Fruit fly (Drosophila melanogaster) whole organism, embryonic: ENCODE data around the gene RanGAP.

Experiments used
- B-H2 ChIP-seq: fragments of 200-800 bp; sonication (Bioruptor generic); optimal IDR thresholded peaks from 2 replicates; lab custom pipeline; 2018; ENCODE audit warnings: missing biosample characterization, mild to moderate bottlenecking, missing genetic modification characterization
- CG10959 ChIP-seq: fragments of 200-800 bp; sonication (Bioruptor generic); IDR thresholded peaks from 2 replicates; pipeline ENCODE4 v1.3.6; 2022; ENCODE audit warnings: missing biosample characterization, missing genetic modification characterization
- CG11093 ChIP-seq: fragments of 200-800 bp; sonication (Bioruptor generic); IDR thresholded peaks from 3 replicates; pipeline ENCODE4 v1.3.6; 2022; ENCODE audit warnings: missing biosample characterization, missing genetic modification characterization
- CG12071 ChIP-seq: fragments of 200-800 bp; sonication (Bioruptor generic); optimal IDR thresholded peaks from 3 replicates; lab custom pipeline; 2018; ENCODE audit warnings: missing biosample characterization, mild to moderate bottlenecking, missing genetic modification characterization
- CG14014 ChIP-seq: fragments of 200-800 bp; sonication (Bioruptor generic); IDR thresholded peaks from 2 replicates; pipeline ENCODE4 v1.3.6; 2022; ENCODE audit warnings: missing biosample characterization, missing genetic modification characterization
- CG17361 ChIP-seq: fragments of 200-800 bp; sonication (Bioruptor generic); IDR thresholded peaks from 3 replicates; pipeline ENCODE4 v1.3.6; 2022; ENCODE audit warnings: missing biosample characterization, missing genetic modification characterization
- CG18599 ChIP-seq: fragments of 200-800 bp; sonication (Bioruptor generic); optimal IDR thresholded peaks from 3 replicates; lab custom pipeline; 2017; ENCODE audit warnings: missing biosample characterization, missing genetic modification characterization, mild to moderate bottlenecking, moderate library complexity, missing genetic modification reagents
- CG2116 ChIP-seq: fragments of 200-800 bp; sonication (Bioruptor generic); optimal IDR thresholded peaks from 3 replicates; lab custom pipeline; 2018; ENCODE audit warnings: missing biosample characterization, mild to moderate bottlenecking, missing genetic modification characterization
- CG2199 ChIP-seq: fragments of 200-800 bp; sonication (Bioruptor generic); IDR thresholded peaks from 3 replicates; pipeline ENCODE4 v1.3.6; 2022; ENCODE audit warnings: missing biosample characterization, missing genetic modification characterization
- CG2889 ChIP-seq: fragments of 200-800 bp; sonication (Bioruptor generic); IDR thresholded peaks from 3 replicates; pipeline ENCODE4 v1.3.6; 2022; ENCODE audit warnings: missing biosample characterization, missing genetic modification characterization
- CG30431 ChIP-seq: fragments of 200-800 bp; sonication (Bioruptor generic); optimal IDR thresholded peaks from 2 replicates; lab custom pipeline; 2017; ENCODE audit warnings: missing biosample characterization, missing genetic modification characterization
- CG31441 ChIP-seq: fragments of 200-800 bp; sonication (Bioruptor generic); IDR thresholded peaks from 2 replicates; pipeline ENCODE4 v1.3.6; 2022; ENCODE audit warnings: missing biosample characterization, missing genetic modification characterization
- CG34224 ChIP-seq: fragments of 200-800 bp; sonication (Bioruptor generic); IDR thresholded peaks from 3 replicates; pipeline ENCODE4 v1.3.6; 2022; ENCODE audit warnings: missing biosample characterization, missing genetic modification characterization; ENCODE audit not compliant: partially characterized antibody
- CG4282 ChIP-seq: fragments of 200-800 bp; sonication (Bioruptor generic); optimal IDR thresholded peaks from 2 replicates; lab custom pipeline; 2016; ENCODE audit warnings: missing biosample characterization, missing genetic modification characterization
- CG6765 ChIP-seq: fragments of 200-800 bp; sonication (Bioruptor generic); optimal IDR thresholded peaks from 3 replicates; lab custom pipeline; 2017; ENCODE audit warnings: missing biosample characterization, mild to moderate bottlenecking, missing genetic modification characterization
- CG7271 ChIP-seq: fragments of 200-800 bp; sonication (Bioruptor generic); optimal IDR thresholded peaks from 2 replicates; lab custom pipeline; 2018; ENCODE audit warnings: missing biosample characterization, mild to moderate bottlenecking, missing genetic modification characterization, moderate library complexity
- CG7839 ChIP-seq: fragments of 200-800 bp; sonication (Bioruptor generic); optimal IDR thresholded peaks from 3 replicates; lab custom pipeline; 2018; ENCODE audit warnings: missing biosample characterization, mild to moderate bottlenecking, missing genetic modification characterization, moderate library complexity
- Camta ChIP-seq: fragments of 200-800 bp; sonication (Bioruptor generic); optimal IDR thresholded peaks from 2 replicates; lab custom pipeline; 2016; ENCODE audit warnings: missing biosample characterization, missing genetic modification characterization
- Chrac-16 ChIP-seq: fragments of 200-800 bp; sonication (Bioruptor generic); optimal IDR thresholded peaks from 3 replicates; lab custom pipeline; 2016; ENCODE audit warnings: missing biosample characterization, missing genetic modification characterization
- Dfd ChIP-seq, 2 experiments: fragments of >200 bp; optimal IDR thresholded peaks; 2 replicates each; lab custom pipeline; 2017; ENCODE audit warnings: missing biosample characterization in 2 of 2, missing genetic modification characterization in 2 of 2
- Dip3 ChIP-seq: fragments of 200-800 bp; sonication (Bioruptor generic); optimal IDR thresholded peaks from 3 replicates; lab custom pipeline; 2016; ENCODE audit warnings: missing biosample characterization, missing genetic modification characterization
- Fer3 ChIP-seq: fragments of 200-800 bp; sonication (Bioruptor generic); optimal IDR thresholded peaks from 2 replicates; lab custom pipeline; 2018; ENCODE audit warnings: missing biosample characterization, mild to moderate bottlenecking, missing genetic modification characterization, moderate library complexity
- H15 ChIP-seq: fragments of 200-800 bp; sonication (Bioruptor generic); IDR thresholded peaks from 3 replicates; pipeline ENCODE4 v1.3.6; 2022; ENCODE audit warnings: missing biosample characterization, missing genetic modification characterization
- HLH54F ChIP-seq: fragments of 200-800 bp; sonication (Bioruptor generic); optimal IDR thresholded peaks from 3 replicates; lab custom pipeline; 2016; ENCODE audit warnings: missing biosample characterization, missing genetic modification characterization
- Hr78 ChIP-seq, 2 experiments: fragments of 200-800 bp in 1 of 2; fragments of >200 bp in 1 of 2; sonication (Bioruptor generic) in 1 of 2; optimal IDR thresholded peaks; 2 replicates each; lab custom pipeline; 2017 to 2019; ENCODE audit warnings: missing biosample characterization in 2 of 2, missing genetic modification characterization in 2 of 2, mild to moderate bottlenecking in 1 of 2, moderate library complexity in 1 of 2
- Kr ChIP-seq: fragments of 200-800 bp; sonication (Bioruptor generic); optimal IDR thresholded peaks from 2 replicates; lab custom pipeline; 2017; ENCODE audit warnings: missing biosample characterization, mild to moderate bottlenecking, missing genetic modification characterization
- Oaz ChIP-seq: fragments of 200-800 bp; sonication (Bioruptor generic); IDR thresholded peaks from 2 replicates; pipeline ENCODE4 v1.3.6; 2022; ENCODE audit warnings: missing biosample characterization, missing genetic modification characterization
- PHDP ChIP-seq: fragments of 200-800 bp; sonication (Bioruptor generic); optimal IDR thresholded peaks from 3 replicates; lab custom pipeline; 2018; ENCODE audit warnings: missing biosample characterization, mild to moderate bottlenecking, missing genetic modification characterization, moderate library complexity
- Xrp1 ChIP-seq: fragments of 200-800 bp; sonication (Bioruptor generic); IDR thresholded peaks from 2 replicates; pipeline ENCODE4 v1.3.6; 2022; ENCODE audit warnings: missing biosample characterization, missing genetic modification characterization
- YL-1 ChIP-seq: fragments of 200-800 bp; sonication (Bioruptor generic); optimal IDR thresholded peaks from 3 replicates; lab custom pipeline; 2017; ENCODE audit warnings: missing biosample characterization, mild to moderate bottlenecking, missing genetic modification characterization
- ab ChIP-seq: fragments of 200-800 bp; sonication (Bioruptor generic); optimal IDR thresholded peaks from 2 replicates; lab custom pipeline; 2016; ENCODE audit warnings: missing biosample characterization, missing genetic modification characterization
- abd-A ChIP-seq: fragments of 200-800 bp; sonication (Bioruptor generic); optimal IDR thresholded peaks from 3 replicates; lab custom pipeline; 2019; ENCODE audit warnings: missing biosample characterization, mild to moderate bottlenecking, missing genetic modification characterization, moderate library complexity
- cato ChIP-seq: fragments of 200-800 bp; sonication (Bioruptor generic); optimal IDR thresholded peaks from 2 replicates; lab custom pipeline; 2016; ENCODE audit warnings: missing biosample characterization, missing genetic modification characterization, borderline replicate concordance
- caup ChIP-seq: fragments of 200-800 bp; sonication (Bioruptor generic); optimal IDR thresholded peaks from 3 replicates; lab custom pipeline; 2017; ENCODE audit warnings: missing biosample characterization, mild to moderate bottlenecking, missing genetic modification characterization, moderate library complexity; ENCODE audit not compliant: severe bottlenecking
- chinmo ChIP-seq: fragments of 200-800 bp; sonication (Bioruptor generic); IDR thresholded peaks from 4 replicates; pipeline ENCODE4 v1.3.6; 2022; ENCODE audit warnings: missing biosample characterization, missing genetic modification characterization; ENCODE audit not compliant: partially characterized antibody
- dati ChIP-seq: fragments of 200-800 bp; sonication (Bioruptor generic); IDR thresholded peaks from 2 replicates; pipeline ENCODE4 v1.3.6; 2022; ENCODE audit warnings: missing biosample characterization, missing genetic modification characterization
- disco-r ChIP-seq: fragments of 200-800 bp; sonication (Bioruptor generic); optimal IDR thresholded peaks from 2 replicates; lab custom pipeline; 2016; ENCODE audit warnings: missing biosample characterization, missing genetic modification characterization
- ems ChIP-seq: fragments of 200-800 bp; sonication (Bioruptor generic); optimal IDR thresholded peaks from 3 replicates; lab custom pipeline; 2016; ENCODE audit warnings: missing biosample characterization, missing genetic modification characterization
- ewg ChIP-seq: fragments of 200-800 bp; sonication (Bioruptor generic); optimal IDR thresholded peaks from 3 replicates; lab custom pipeline; 2017; ENCODE audit warnings: mild to moderate bottlenecking, missing biosample characterization, missing genetic modification reagents, missing genetic modification characterization
- gem ChIP-seq: fragments of 200-800 bp; sonication (Bioruptor generic); optimal IDR thresholded peaks from 2 replicates; lab custom pipeline; 2019; ENCODE audit warnings: missing biosample characterization, mild to moderate bottlenecking, missing genetic modification characterization, moderate library complexity
- grn ChIP-seq: fragments of 200-800 bp; sonication (Bioruptor generic); optimal IDR thresholded peaks from 3 replicates; lab custom pipeline; 2017; ENCODE audit warnings: missing biosample characterization, missing genetic modification characterization
- hb ChIP-seq: fragments of 200-800 bp; sonication (Bioruptor generic); IDR thresholded peaks from 3 replicates; pipeline ENCODE4 v1.3.6; 2022; ENCODE audit warnings: missing biosample characterization, missing genetic modification characterization; ENCODE audit not compliant: partially characterized antibody
- kay ChIP-seq: fragments of 200-800 bp; sonication (Bioruptor generic); optimal IDR thresholded peaks from 2 replicates; lab custom pipeline; 2016; ENCODE audit warnings: missing biosample characterization, missing genetic modification characterization
- lbe ChIP-seq: fragments of 200-800 bp; sonication (Bioruptor generic); optimal IDR thresholded peaks from 2 replicates; lab custom pipeline; 2016; ENCODE audit warnings: missing biosample characterization, mild to moderate bottlenecking, missing genetic modification characterization
- maf-S ChIP-seq: fragments of 200-800 bp; sonication (Bioruptor generic); optimal IDR thresholded peaks from 2 replicates; lab custom pipeline; 2016; ENCODE audit warnings: missing biosample characterization, missing genetic modification characterization
- pnt ChIP-seq: fragments of 200-800 bp; sonication (Bioruptor generic); optimal IDR thresholded peaks from 3 replicates; lab custom pipeline; 2016; ENCODE audit warnings: missing biosample characterization, missing genetic modification characterization
- rib ChIP-seq: fragments of 200-800 bp; sonication (Bioruptor generic); IDR thresholded peaks from 2 replicates; pipeline ENCODE4 v1.3.6; 2022; ENCODE audit warnings: missing biosample characterization, missing genetic modification characterization
- tin ChIP-seq: fragments of 200-800 bp; sonication (Bioruptor generic); optimal IDR thresholded peaks from 3 replicates; lab custom pipeline; 2016; ENCODE audit warnings: missing biosample characterization, missing genetic modification characterization
- wdn ChIP-seq: fragments of 200-800 bp; sonication (Bioruptor generic); IDR thresholded peaks from 2 replicates; pipeline ENCODE4 v1.3.6; 2022; ENCODE audit warnings: missing biosample characterization, missing genetic modification characterization
- wek ChIP-seq: fragments of 200-800 bp; sonication (Bioruptor generic); optimal IDR thresholded peaks from 3 replicates; lab custom pipeline; 2018; ENCODE audit warnings: missing biosample characterization, mild to moderate bottlenecking, missing genetic modification characterization, moderate library complexity
- zf30C ChIP-seq: fragments of 200-800 bp; sonication (Bioruptor generic); optimal IDR thresholded peaks from 3 replicates; lab custom pipeline; 2018; ENCODE audit warnings: missing biosample characterization, mild to moderate bottlenecking, missing genetic modification characterization

Gene RanGAP

DNA sequence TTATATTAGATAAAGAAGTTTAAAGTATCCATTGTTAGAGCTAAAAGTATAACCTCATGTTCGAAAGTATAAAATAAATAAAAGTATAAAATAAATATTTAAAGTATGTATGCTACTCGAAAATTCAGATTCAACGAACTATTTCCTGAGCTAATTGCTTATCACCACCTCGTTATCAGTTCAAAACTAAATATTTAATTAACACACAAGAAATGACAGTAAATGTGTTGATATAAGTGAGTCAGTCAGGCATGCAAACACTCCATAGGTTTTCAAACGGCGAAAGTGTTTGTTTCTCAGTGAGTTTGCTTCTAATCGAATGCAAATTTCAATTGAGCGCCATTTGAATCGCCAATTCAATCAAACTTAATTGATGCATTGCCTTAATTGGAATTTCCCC is 7.5 kb upstream of the RanGAP start (continued):
- peak; percentile 73 for TF ChIP-seq CG12071 (GFP tag; lab: Kevin White, UChicago)
- TF ChIP-seq Fer3 (tag; lab: Kevin White, UChicago) = peak; percentile 34
- no peak for TF ChIP-seq zf30C (GFP tag; lab: Kevin White, UChicago)
- peak; percentile 43 for TF ChIP-seq caup
- 0 out of 2 replicates have a peak, but pooled peaks have one; percentile 32 for TF ChIP-seq CG10959 (GFP tag; lab: Robert Waterston, UW)
- peak in 1 of 2 experiments; percentile 42 for TF ChIP-seq Hr78 (GFP tag; optimal IDR thresholded peaks at IDR 0.05; lab: Kevin White, UChicago)
- TF ChIP-seq Xrp1 (GFP tag; lab: Robert Waterston, UW) = peak; percentile 68
- no peak for TF ChIP-seq wdn (GFP tag; lab: Robert Waterston, UW)
- no peak for TF ChIP-seq hb
- TF ChIP-seq Dip3 (GFP tag; lab: Kevin White, UChicago) = no peak
- TF ChIP-seq ab (GFP tag; lab: Kevin White, UChicago) = no peak
- peak; percentile 67 for TF ChIP-seq gem (tag; lab: Kevin White, UChicago)
- no peak for TF ChIP-seq CG2116 (GFP tag; lab: Kevin White, UChicago)
- peak; percentile 63 for TF ChIP-seq CG31441 (GFP tag; lab: Robert Waterston, UW)
- TF ChIP-seq CG6765 (GFP tag; lab: Kevin White, UChicago) = peak; percentile 32
- TF ChIP-seq disco-r = no peak
- no peak for TF ChIP-seq H15 (GFP tag; lab: Robert Waterston, UW)
- TF ChIP-seq CG30431 (GFP tag; lab: Kevin White, UChicago) = no peak
- peak; percentile 22 for TF ChIP-seq grn (GFP tag; lab: Kevin White, UChicago)
- TF ChIP-seq Kr (GFP tag; lab: Kevin White, UChicago) = peak; percentile 87
- TF ChIP-seq wek (GFP tag; lab: Kevin White, UChicago) = peak; percentile 85
- TF ChIP-seq lbe (GFP tag; lab: Kevin White, UChicago) = no peak
- no peak for TF ChIP-seq Camta (GFP tag; lab: Kevin White, UChicago)
- TF ChIP-seq rib (GFP tag; lab: Robert Waterston, UW) = no peak
- peak; percentile 16 for TF ChIP-seq ewg (GFP tag; lab: Kevin White, UChicago)
- TF ChIP-seq dati (GFP tag; lab: Robert Waterston, UW) = no peak
- no peak for TF ChIP-seq B-H2
- no peak for TF ChIP-seq kay
- TF ChIP-seq PHDP = peak; percentile 75
- no peak for TF ChIP-seq HLH54F (GFP tag; lab: Kevin White, UChicago)
- TF ChIP-seq CG7271 (tag; lab: Kevin White, UChicago) = no peak
- no peak for TF ChIP-seq CG11093
- TF ChIP-seq CG17361 (GFP tag; lab: Robert Waterston, UW) = peak; percentile 33; the same call in 1 of the 3 replicates
- TF ChIP-seq Oaz = no peak
- TF ChIP-seq YL-1 = no peak
- TF ChIP-seq Dfd (GFP tag; optimal IDR thresholded peaks at IDR 0.05; lab: Kevin White, UChicago) = no peak
- TF ChIP-seq ems (GFP tag; lab: Kevin White, UChicago) = no peak
- peak; percentile 18 for TF ChIP-seq CG7839 (tag; lab: Kevin White, UChicago)
- no peak for TF ChIP-seq CG2889 (GFP tag; lab: Robert Waterston, UW)
- no peak for TF ChIP-seq CG14014
- TF ChIP-seq CG4282 (GFP tag; lab: Kevin White, UChicago) = no peak
- no peak for TF ChIP-seq CG2199 (GFP tag; lab: Robert Waterston, UW)
- no peak for TF ChIP-seq Chrac-16
- TF ChIP-seq chinmo = no peak
- no peak for TF ChIP-seq pnt (GFP tag; lab: Kevin White, UChicago)
- peak; percentile 64 for TF ChIP-seq CG18599
- no peak for TF ChIP-seq CG34224 (GFP tag; lab: Robert Waterston, UW)
- no peak for TF ChIP-seq abd-A (tag; lab: Kevin White, UChicago)
- TF ChIP-seq maf-S (GFP tag; lab: Kevin White, UChicago) = no peak
- no peak for TF ChIP-seq cato (GFP tag; lab: Kevin White, UChicago)
- TF ChIP-seq tin = no peak
